Worm (Caenorhabditis elegans) whole organism, L4 larva: ENCODE results near the gene wrk-1.

Experiments
- D1046.2 ChIP-seq: fragments of 200-800 bp; sonication (Bioruptor generic); IDR thresholded peaks from 2 replicates; pipeline ENCODE4 v1.3.6; 2022; ENCODE audit warnings: missing genetic modification characterization, missing compliant biosample characterization
- F37D6.2 ChIP-seq: sonication (generic microtip); optimal IDR thresholded peaks from 2 replicates; lab custom pipeline; 2016; ENCODE audit warnings: mild to moderate bottlenecking, missing genetic modification characterization, missing compliant biosample characterization
- Y105C5A.15 ChIP-seq: fragments of 200-800 bp; sonication (Bioruptor generic); IDR thresholded peaks from 2 replicates; pipeline ENCODE4 v1.3.6; 2022; ENCODE audit warnings: missing genetic modification characterization, missing compliant biosample characterization
- aha-1 ChIP-seq: fragments of 150-350 bp; peaks from one replicate; lab custom pipeline; 2014; ENCODE audit warnings: missing biosample characterization, missing genetic modification characterization
- ceh-28 ChIP-seq: fragments of 150-350 bp; optimal IDR thresholded peaks from 2 replicates; lab custom pipeline; 2014; ENCODE audit warnings: missing biosample characterization, missing genetic modification reagents, missing genetic modification characterization
- ceh-32 ChIP-seq: sonication (generic microtip); optimal IDR thresholded peaks from 2 replicates; lab custom pipeline; 2016; ENCODE audit warnings: mild to moderate bottlenecking, missing genetic modification characterization, missing compliant biosample characterization; ENCODE audit not compliant: poor library complexity
- ces-1 ChIP-seq: fragments of 150-350 bp; sonication (generic microtip); optimal IDR thresholded peaks from 4 replicates; lab custom pipeline; 2014; ENCODE audit warnings: missing biosample characterization, missing genetic modification reagents, missing genetic modification characterization
- cey-2 ChIP-seq: sonication (generic microtip); optimal IDR thresholded peaks from 3 replicates; lab custom pipeline; 2017; ENCODE audit warnings: missing genetic modification characterization, mild to moderate bottlenecking, missing compliant biosample characterization, antibody characterized with exemption, borderline replicate concordance; ENCODE audit not compliant: insufficient read depth
- ctbp-1 ChIP-seq: fragments of 200-800 bp; sonication (Bioruptor generic); IDR thresholded peaks from 2 replicates; pipeline ENCODE4 v1.3.6; 2022; ENCODE audit warnings: missing genetic modification reagents, missing genetic modification characterization, missing compliant biosample characterization
- daf-19 ChIP-seq: fragments of 200-800 bp; sonication (Bioruptor generic); conservative IDR thresholded peaks from 2 replicates; pipeline ENCODE4 v1.3.6; 2022; ENCODE audit warnings: missing genetic modification characterization, missing compliant biosample characterization
- dve-1 ChIP-seq: sonication (generic microtip); optimal IDR thresholded peaks from 2 replicates; lab custom pipeline; 2017; ENCODE audit warnings: antibody characterized with exemption, mild to moderate bottlenecking, missing genetic modification characterization, missing compliant biosample characterization; ENCODE audit not compliant: insufficient read depth
- egl-27 ChIP-seq: sonication (generic microtip); optimal IDR thresholded peaks from 3 replicates; lab custom pipeline; 2017; ENCODE audit warnings: missing biosample characterization, missing genetic modification reagents, missing genetic modification characterization
- egl-43 ChIP-seq: fragments of 200-800 bp; sonication (Bioruptor generic); IDR thresholded peaks from 2 replicates; pipeline ENCODE4 v1.3.6; 2022; ENCODE audit warnings: missing genetic modification reagents, missing genetic modification characterization, missing compliant biosample characterization
- gei-8 ChIP-seq: fragments of 200-800 bp; sonication (Bioruptor generic); optimal IDR thresholded peaks from 2 replicates; lab custom pipeline; 2018; ENCODE audit warnings: mild to moderate bottlenecking, missing genetic modification characterization, missing compliant biosample characterization
- lim-7 ChIP-seq: fragments of 200-800 bp; sonication (Bioruptor generic); IDR thresholded peaks from 2 replicates; pipeline ENCODE4 v1.3.6; 2022; ENCODE audit warnings: missing genetic modification characterization, missing compliant biosample characterization
- lin-39 ChIP-seq: fragments of 150-350 bp; optimal IDR thresholded peaks from 2 replicates; lab custom pipeline; 2014; ENCODE audit warnings: missing biosample characterization, missing genetic modification reagents, missing genetic modification characterization
- lir-3 ChIP-seq: sonication (generic microtip); optimal IDR thresholded peaks from 2 replicates; lab custom pipeline; 2016; ENCODE audit warnings: mild to moderate bottlenecking, missing genetic modification characterization, missing compliant biosample characterization
- madf-9 ChIP-seq: fragments of 200-800 bp; sonication (Bioruptor generic); conservative IDR thresholded peaks from 2 replicates; pipeline ENCODE4 v1.3.6; 2022; ENCODE audit warnings: missing genetic modification reagents, missing genetic modification characterization, missing compliant biosample characterization
- mdl-1 ChIP-seq, 2 experiments: fragments of 150-350 bp in 1 of 2; sonication (generic microtip) in 1 of 2; optimal IDR thresholded peaks; 2 replicates each; lab custom pipeline; 2014 to 2017; ENCODE audit warnings: missing biosample characterization in 2 of 2, missing genetic modification characterization in 2 of 2
- nhr-10 ChIP-seq: fragments of 150-350 bp; optimal IDR thresholded peaks from 2 replicates; lab custom pipeline; 2014; ENCODE audit warnings: missing biosample characterization, missing genetic modification characterization
- nhr-11 ChIP-seq: fragments of 150-350 bp; optimal IDR thresholded peaks from 2 replicates; lab custom pipeline; 2014; ENCODE audit warnings: missing biosample characterization, missing genetic modification characterization
- nhr-237 ChIP-seq: sonication (generic microtip); optimal IDR thresholded peaks from 2 replicates; lab custom pipeline; 2017; ENCODE audit warnings: missing biosample characterization, missing genetic modification characterization
- nhr-28 ChIP-seq: fragments of 150-350 bp; optimal IDR thresholded peaks from 2 replicates; lab custom pipeline; 2014; ENCODE audit warnings: missing biosample characterization, missing genetic modification characterization
- nhr-42 ChIP-seq: fragments of 200-800 bp; sonication (Bioruptor generic); IDR thresholded peaks from 2 replicates; pipeline ENCODE4 v1.3.6; 2022; ENCODE audit warnings: missing genetic modification characterization, missing compliant biosample characterization
- nhr-48 ChIP-seq: sonication (generic microtip); optimal IDR thresholded peaks from 2 replicates; lab custom pipeline; 2016; ENCODE audit warnings: mild to moderate bottlenecking, missing genetic modification characterization, missing compliant biosample characterization
- pha-4 ChIP-seq, 2 experiments: fragments of 150-350 bp in 1 of 2; fragments of 200-800 bp in 1 of 2; sonication (Bioruptor generic) in 1 of 2; IDR thresholded peaks in 1 of 2; optimal IDR thresholded peaks in 1 of 2; 2 replicates each; pipeline versions ENCODE4 v1.3.6 to Lab custom; 2014 to 2022; ENCODE audit warnings: missing genetic modification characterization in 2 of 2, missing genetic modification reagents in 2 of 2, missing biosample characterization in 1 of 2, missing compliant biosample characterization in 1 of 2
- php-3 ChIP-seq: fragments of 200-800 bp; sonication (Bioruptor generic); IDR thresholded peaks from 2 replicates; pipeline ENCODE4 v1.3.6; 2022; ENCODE audit warnings: missing genetic modification reagents, missing genetic modification characterization, missing compliant biosample characterization
- pqm-1 ChIP-seq: sonication (generic microtip); optimal IDR thresholded peaks from 2 replicates; lab custom pipeline; 2017; ENCODE audit warnings: missing biosample characterization, missing genetic modification characterization
- saeg-2 ChIP-seq: fragments of 200-800 bp; sonication (Bioruptor generic); IDR thresholded peaks from 2 replicates; pipeline ENCODE4 v1.3.6; 2022; ENCODE audit warnings: missing genetic modification reagents, missing genetic modification characterization, missing compliant biosample characterization
- skn-1 ChIP-seq: fragments of 150-350 bp; optimal IDR thresholded peaks from 2 replicates; lab custom pipeline; 2014; ENCODE audit warnings: missing biosample characterization, missing genetic modification characterization
- snpc-4 ChIP-seq: fragments of 150-350 bp; optimal IDR thresholded peaks from 2 replicates; lab custom pipeline; 2014; ENCODE audit warnings: missing biosample characterization, missing genetic modification characterization
- unc-39 ChIP-seq: sonication (generic microtip); optimal IDR thresholded peaks from 2 replicates; lab custom pipeline; 2017; ENCODE audit warnings: missing biosample characterization, missing genetic modification characterization
- zag-1 ChIP-seq: fragments of 150-350 bp; optimal IDR thresholded peaks from 2 replicates; lab custom pipeline; 2014; ENCODE audit warnings: missing biosample characterization, missing genetic modification characterization
- zfp-3 ChIP-seq: fragments of 200-800 bp; sonication (Bioruptor generic); conservative IDR thresholded peaks from 2 replicates; pipeline ENCODE4 v1.3.6; 2022; ENCODE audit warnings: missing genetic modification reagents, missing genetic modification characterization, missing compliant biosample characterization
- zip-11 ChIP-seq: fragments of 200-800 bp; sonication (Bioruptor generic); IDR thresholded peaks from 2 replicates; pipeline ENCODE4 v1.3.6; 2022; ENCODE audit warnings: missing genetic modification characterization, missing compliant biosample characterization
- ztf-11 ChIP-seq: fragments of 150-350 bp; optimal IDR thresholded peaks from 2 replicates; lab custom pipeline; 2014; ENCODE audit warnings: missing biosample characterization, missing genetic modification characterization
- ztf-7 ChIP-seq: fragments of 150-350 bp; optimal IDR thresholded peaks from 2 replicates; lab custom pipeline; 2014; ENCODE audit warnings: missing biosample characterization, missing genetic modification characterization

wrk-1 gene

DNA sequence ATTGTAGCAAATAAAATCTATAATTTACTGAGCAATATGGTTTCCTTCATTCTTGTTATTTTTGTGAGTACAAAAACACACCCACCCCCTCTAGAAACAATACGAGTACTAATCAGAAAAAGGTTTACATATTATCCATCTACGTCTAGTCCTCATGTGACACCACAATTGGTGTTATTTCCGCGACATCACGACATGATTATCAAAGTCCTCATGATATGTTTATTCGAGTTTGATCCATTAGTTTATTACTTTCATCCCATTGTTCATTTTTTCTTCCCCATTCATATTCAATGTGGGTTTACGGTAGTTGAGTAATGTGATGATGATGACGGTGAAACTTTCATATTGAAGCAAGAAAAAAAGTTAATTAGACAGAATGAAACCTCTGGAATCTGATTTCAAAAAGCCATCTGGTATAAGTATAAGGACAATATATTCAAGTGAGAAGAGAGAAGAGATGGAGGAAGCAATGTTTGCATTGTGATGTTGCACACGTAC is 38.1 kb downstream of the wrk-1 start:
- TF ChIP-seq ztf-7 (tag; lab: Kevin White, UChicago) (no peak), nhr-48 (tag; lab: Kevin White, UChicago) (no peak), cey-2 (tag; lab: Kevin White, UChicago) (no peak), zfp-3 (GFP tag; lab: Robert Waterston, UW) (no peak), lin-39 (no peak), ces-1 (no peak), ctbp-1 (GFP tag; lab: Robert Waterston, UW) (no peak)

DNA sequence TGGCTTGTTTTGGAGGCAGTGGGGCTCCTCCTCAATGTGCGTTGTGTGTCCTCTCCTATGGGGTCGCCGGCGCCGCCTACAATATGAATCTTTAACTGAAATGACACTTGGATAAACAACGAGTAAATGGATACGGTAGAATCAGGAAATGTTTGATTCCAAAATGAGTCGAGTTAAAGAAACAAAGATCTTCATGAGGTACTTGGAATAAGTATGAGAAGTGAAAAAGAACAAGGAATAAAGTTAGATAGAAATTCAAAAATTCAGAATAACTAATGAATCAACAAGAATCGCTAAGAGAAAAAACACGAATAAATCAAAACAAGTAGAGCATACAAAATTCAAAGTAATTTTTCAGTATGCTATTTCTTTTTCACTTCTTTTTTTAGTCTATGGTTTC is 41.4 kb downstream of the wrk-1 start, which contains the start of gene npr-28:
TSS of gene npr-28 (minus strand) at position 101 of the 400 bp plus-strand sequence.
- TF ChIP-seq aha-1 (peak; percentile 70), gei-8 (GFP tag; lab: Kevin White, UChicago) (no peak)

DNA sequence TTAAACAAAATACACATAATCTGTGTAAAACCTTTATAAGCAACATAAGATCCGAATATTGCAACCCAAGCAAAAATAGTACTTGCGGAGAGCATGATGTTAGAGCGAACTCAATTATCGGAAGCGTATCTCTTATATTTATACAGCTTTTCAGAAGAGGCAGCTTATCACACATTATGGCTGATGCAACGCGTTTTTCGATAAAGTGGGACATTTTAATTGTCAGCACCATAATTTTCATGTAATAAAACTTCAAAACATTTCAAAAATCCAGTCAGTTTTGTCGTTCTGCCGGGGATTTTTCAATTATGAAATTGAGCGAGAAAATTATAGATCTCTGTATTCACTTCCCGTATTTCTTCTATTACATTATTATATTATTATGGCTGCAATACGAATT is 46.1 kb downstream of the wrk-1 start, which contains the start of gene drd-5:
TSS of gene drd-5 (minus strand) at position 101 of the 400 bp plus-strand sequence.
- TF ChIP-seq nhr-237 (no peak), ztf-11 (no peak), snpc-4 (no peak), pqm-1 (tag; lab: Kevin White, UChicago) (peak; percentile 33), F37D6.2 (tag; lab: Kevin White, UChicago) (no peak), D1046.2 (GFP tag; lab: Robert Waterston, UW) (no peak), dve-1 (peak; percentile 32), madf-9 (GFP tag; lab: Robert Waterston, UW) (no peak), nhr-28 (tag; lab: Kevin White, UChicago) (no peak), ceh-28 (tag; lab: Kevin White, UChicago) (no peak), skn-1 (no peak), unc-39 (no peak), php-3 (no peak), saeg-2 (GFP tag; lab: Robert Waterston, UW) (no peak), nhr-11 (no peak), pha-4 (GFP tag; IDR thresholded peaks at IDR 0.05; lab: Robert Waterston, UW) (no peak), pha-4 (tag; optimal IDR thresholded peaks at IDR 0.05; lab: Kevin White, UChicago) (no peak)

DNA sequence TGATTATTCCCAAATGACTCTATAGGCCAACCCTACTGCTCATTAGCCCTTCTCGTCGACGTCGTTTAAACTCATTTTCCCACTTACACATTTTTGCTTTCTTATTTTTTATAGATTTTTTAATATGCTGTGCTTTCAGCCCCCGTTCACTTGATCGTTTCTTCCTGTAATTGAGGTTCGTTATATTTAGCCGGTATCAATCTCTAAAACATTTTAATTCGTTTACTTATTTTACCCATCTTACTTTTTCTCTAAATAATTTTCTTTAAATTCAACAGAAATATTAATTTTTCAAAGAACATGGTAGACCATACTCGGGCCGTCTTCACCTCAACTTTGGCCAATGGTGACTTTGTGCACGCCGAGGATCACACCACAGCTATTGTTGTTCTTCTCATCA is 50.7 kb downstream of the wrk-1 start, which contains the start of gene F55E10.1:
TSS of gene F55E10.1 (plus strand) at position 301 of the 400 bp plus-strand sequence.
- TF ChIP-seq daf-19 (GFP tag; lab: Robert Waterston, UW) (no peak), pqm-1 (tag; lab: Kevin White, UChicago) (no peak), zfp-3 (GFP tag; lab: Robert Waterston, UW) (no peak), egl-27 (tag; lab: Kevin White, UChicago) (no peak), nhr-42 (GFP tag; lab: Robert Waterston, UW) (no peak), egl-43 (no peak), nhr-10 (tag; lab: Kevin White, UChicago) (no peak), ceh-32 (tag; lab: Kevin White, UChicago) (no peak), zip-11 (GFP tag; lab: Robert Waterston, UW) (no peak), mdl-1 (tag; optimal IDR thresholded peaks at IDR 0.05; lab: Kevin White, UChicago) (no peak), php-3 (no peak), unc-39 (no peak), zag-1 (tag; lab: Kevin White, UChicago) (no peak), Y105C5A.15 (GFP tag; lab: Robert Waterston, UW) (no peak), lim-7 (no peak), lir-3 (tag; lab: Kevin White, UChicago) (no peak)
